Worm (Caenorhabditis elegans) whole organism, mixed stage, embryonic: ENCODE measurements around the gene srh-251.

Source experiments
- M03D4.4 ChIP-seq: sonication (generic microtip); optimal IDR thresholded peaks from 2 replicates; lab custom pipeline; 2017; ENCODE audit warnings: mild to moderate bottlenecking, missing genetic modification characterization, missing compliant biosample characterization
- blmp-1 ChIP-seq: fragments of 150-350 bp; optimal IDR thresholded peaks from 2 replicates; lab custom pipeline; 2014; ENCODE audit warnings: missing biosample characterization, missing genetic modification characterization
- nhr-237 ChIP-seq: fragments of 150-350 bp; optimal IDR thresholded peaks from 2 replicates; lab custom pipeline; 2014; ENCODE audit warnings: missing biosample characterization, missing genetic modification characterization
- nhr-28 ChIP-seq: fragments of 150-350 bp; optimal IDR thresholded peaks from 2 replicates; lab custom pipeline; 2014; ENCODE audit warnings: missing biosample characterization, missing genetic modification characterization
- pha-4 ChIP-seq: fragments of 150-350 bp; optimal IDR thresholded peaks from 2 replicates; lab custom pipeline; 2018; ENCODE audit warnings: missing biosample characterization, missing genetic modification reagents, missing genetic modification characterization
- snpc-4 ChIP-seq: fragments of 150-350 bp; optimal IDR thresholded peaks from 2 replicates; lab custom pipeline; 2014; ENCODE audit warnings: missing biosample characterization, missing genetic modification characterization
- sptf-1 ChIP-seq: sonication (generic microtip); optimal IDR thresholded peaks from 2 replicates; lab custom pipeline; 2017; ENCODE audit warnings: mild to moderate bottlenecking, missing genetic modification characterization, moderate library complexity, missing compliant biosample characterization
- unc-120 ChIP-seq: sonication (generic microtip); optimal IDR thresholded peaks from 2 replicates; lab custom pipeline; 2017; ENCODE audit warnings: missing genetic modification characterization, missing compliant biosample characterization; ENCODE audit not compliant: poor library complexity, severe bottlenecking

- TF ChIP-seq sptf-1 (no peak), blmp-1 (no peak), snpc-4 (no peak), nhr-28 (tag; lab: Kevin White, UChicago) (no peak), nhr-237 (tag; lab: Kevin White, UChicago) (no peak), M03D4.4 (tag; lab: Kevin White, UChicago) (no peak), pha-4 (no peak), unc-120 (tag; lab: Kevin White, UChicago) (no peak)
Observed at ce11 chrV:15337405-15337804, 42.3 kb downstream of the srh-251 start, which contains the start of gene wrt-7.
